Fruit fly (Drosophila melanogaster) whole organism, embryonic: Measurements from ENCODE around the gene Aasdh.

Experiments used
- Asciz ChIP-seq: fragments of 200-800 bp; sonication (Bioruptor generic); optimal IDR thresholded peaks from 2 replicates; lab custom pipeline; 2017; ENCODE audit warnings: missing biosample characterization, mild to moderate bottlenecking, missing genetic modification characterization, missing genetic modification reagents
- Atf-2 ChIP-seq: fragments of 200-800 bp; sonication (Bioruptor generic); optimal IDR thresholded peaks from 2 replicates; lab custom pipeline; 2016; ENCODE audit warnings: missing biosample characterization, missing genetic modification characterization
- CG11695 ChIP-seq: fragments of 200-800 bp; sonication (Bioruptor generic); IDR thresholded peaks from 3 replicates; pipeline ENCODE4 v1.3.6; 2022; ENCODE audit warnings: missing biosample characterization, missing genetic modification characterization
- CG11723 ChIP-seq: fragments of 200-800 bp; sonication (Bioruptor generic); optimal IDR thresholded peaks from 2 replicates; lab custom pipeline; 2017; ENCODE audit warnings: missing biosample characterization, mild to moderate bottlenecking, missing genetic modification characterization
- CG13287 ChIP-seq: fragments of 200-800 bp; sonication (Bioruptor generic); IDR thresholded peaks from 2 replicates; pipeline ENCODE4 v1.3.6; 2022; ENCODE audit warnings: missing biosample characterization, missing genetic modification characterization; ENCODE audit not compliant: partially characterized antibody
- CG14441 ChIP-seq: fragments of 200-800 bp; sonication (Bioruptor generic); IDR thresholded peaks from 2 replicates; pipeline ENCODE4 v1.3.6; 2022; ENCODE audit warnings: missing biosample characterization, missing genetic modification characterization
- CG15514 ChIP-seq: fragments of 200-800 bp; sonication (Bioruptor generic); optimal IDR thresholded peaks from 3 replicates; lab custom pipeline; 2017; ENCODE audit warnings: missing biosample characterization, missing genetic modification characterization, mild to moderate bottlenecking, moderate library complexity, missing genetic modification reagents
- CG18011 ChIP-seq: fragments of 200-800 bp; sonication (Bioruptor generic); optimal IDR thresholded peaks from 2 replicates; lab custom pipeline; 2017; ENCODE audit warnings: missing biosample characterization, missing genetic modification characterization, mild to moderate bottlenecking, moderate library complexity, missing genotype
- CG18599 ChIP-seq: fragments of 200-800 bp; sonication (Bioruptor generic); optimal IDR thresholded peaks from 3 replicates; lab custom pipeline; 2017; ENCODE audit warnings: missing biosample characterization, missing genetic modification characterization, mild to moderate bottlenecking, moderate library complexity, missing genetic modification reagents
- CG2129 ChIP-seq: fragments of 200-800 bp; sonication (Bioruptor generic); IDR thresholded peaks from 2 replicates; pipeline ENCODE4 v1.3.6; 2022; ENCODE audit warnings: missing biosample characterization, missing genetic modification characterization; ENCODE audit not compliant: partially characterized antibody
- CG3065 ChIP-seq: fragments of 200-800 bp; sonication (Bioruptor generic); optimal IDR thresholded peaks from 2 replicates; lab custom pipeline; 2016; ENCODE audit warnings: missing biosample characterization, missing genetic modification characterization
- CG31388 ChIP-seq: fragments of 200-800 bp; sonication (Bioruptor generic); optimal IDR thresholded peaks from 2 replicates; lab custom pipeline; 2016; ENCODE audit warnings: missing biosample characterization, missing genetic modification characterization
- CG3163 ChIP-seq: fragments of 200-800 bp; sonication (Bioruptor generic); optimal IDR thresholded peaks from 3 replicates; lab custom pipeline; 2016; ENCODE audit warnings: missing biosample characterization, missing genetic modification characterization
- CG4282 ChIP-seq: fragments of 200-800 bp; sonication (Bioruptor generic); optimal IDR thresholded peaks from 2 replicates; lab custom pipeline; 2016; ENCODE audit warnings: missing biosample characterization, missing genetic modification characterization
- CG4328 ChIP-seq: fragments of 200-800 bp; sonication (Bioruptor generic); optimal IDR thresholded peaks from 3 replicates; lab custom pipeline; 2017; ENCODE audit warnings: missing biosample characterization, missing genetic modification reagents, missing genetic modification characterization
- CG4617 ChIP-seq: fragments of 200-800 bp; sonication (Bioruptor generic); optimal IDR thresholded peaks from 3 replicates; lab custom pipeline; 2016; ENCODE audit warnings: missing biosample characterization, missing genetic modification characterization, borderline replicate concordance
- CG7786 ChIP-seq: fragments of 200-800 bp; sonication (Bioruptor generic); optimal IDR thresholded peaks from 2 replicates; lab custom pipeline; 2016; ENCODE audit warnings: missing biosample characterization, missing genetic modification characterization
- CG7987 ChIP-seq: fragments of 200-800 bp; sonication (Bioruptor generic); optimal IDR thresholded peaks from 2 replicates; lab custom pipeline; 2018; ENCODE audit warnings: missing biosample characterization, mild to moderate bottlenecking, missing genetic modification characterization, moderate library complexity
- CG8290 ChIP-seq, 3 experiments: fragments of 200-800 bp; sonication (Bioruptor generic); optimal IDR thresholded peaks; 2 replicates each; lab custom pipeline; 2016 to 2019; ENCODE audit warnings: missing biosample characterization in 3 of 3, missing genetic modification characterization in 3 of 3, mild to moderate bottlenecking in 2 of 3, moderate library complexity in 1 of 3
- CG8924 ChIP-seq: fragments of 200-800 bp; optimal IDR thresholded peaks from 3 replicates; lab custom pipeline; 2019; ENCODE audit warnings: missing biosample characterization, mild to moderate bottlenecking, missing genetic modification characterization, moderate library complexity
- CG8944 ChIP-seq: fragments of 200-800 bp; sonication (Bioruptor generic); optimal IDR thresholded peaks from 3 replicates; lab custom pipeline; 2016; ENCODE audit warnings: missing biosample characterization, missing genetic modification characterization
- Dek ChIP-seq: fragments of 200-800 bp; sonication (Bioruptor generic); optimal IDR thresholded peaks from 3 replicates; lab custom pipeline; 2019; ENCODE audit warnings: missing biosample characterization, mild to moderate bottlenecking, missing genetic modification characterization, moderate library complexity
- Dip2 ChIP-seq: fragments of 200-800 bp; sonication (Bioruptor generic); IDR thresholded peaks from 2 replicates; pipeline ENCODE4 v1.3.6; 2022; ENCODE audit warnings: missing biosample characterization, missing genetic modification characterization
- ERR ChIP-seq: fragments of 200-800 bp; sonication (Bioruptor generic); optimal IDR thresholded peaks from 2 replicates; lab custom pipeline; 2016; ENCODE audit warnings: missing biosample characterization, missing genetic modification characterization
- Hr51 ChIP-seq, 2 experiments: fragments of 200-800 bp; sonication (Bioruptor generic); optimal IDR thresholded peaks; 2 replicates in 1 of 2; 3 replicates in 1 of 2; lab custom pipeline; 2016 to 2018; ENCODE audit warnings: missing biosample characterization in 2 of 2, missing genetic modification characterization in 2 of 2, mild to moderate bottlenecking in 1 of 2, moderate library complexity in 1 of 2
- Myb ChIP-seq: fragments of 200-800 bp; sonication (Bioruptor generic); optimal IDR thresholded peaks from 2 replicates; lab custom pipeline; 2016; ENCODE audit warnings: missing biosample characterization, missing genetic modification characterization
- Oaz ChIP-seq: fragments of 200-800 bp; sonication (Bioruptor generic); IDR thresholded peaks from 2 replicates; pipeline ENCODE4 v1.3.6; 2022; ENCODE audit warnings: missing biosample characterization, missing genetic modification characterization
- ase ChIP-seq: fragments of 200-800 bp; sonication (Bioruptor generic); IDR thresholded peaks from 3 replicates; pipeline ENCODE4 v1.3.6; 2022; ENCODE audit warnings: missing biosample characterization, missing genetic modification characterization
- bbx ChIP-seq: fragments of 200-800 bp; sonication (Bioruptor generic); IDR thresholded peaks from 2 replicates; pipeline ENCODE4 v1.3.6; 2022; ENCODE audit warnings: missing biosample characterization, missing genetic modification characterization; ENCODE audit not compliant: partially characterized antibody
- bcd ChIP-seq: fragments of 200-800 bp; sonication (Bioruptor generic); optimal IDR thresholded peaks from 2 replicates; lab custom pipeline; 2017; ENCODE audit warnings: missing biosample characterization, mild to moderate bottlenecking, missing genetic modification characterization
- bowl ChIP-seq: fragments of 200-800 bp; sonication (Bioruptor generic); IDR thresholded peaks from 2 replicates; pipeline ENCODE4 v1.3.6; 2022; ENCODE audit warnings: missing biosample characterization, missing genetic modification characterization
- btn ChIP-seq: fragments of 200-800 bp; sonication (Bioruptor generic); optimal IDR thresholded peaks from 2 replicates; lab custom pipeline; 2016; ENCODE audit warnings: missing biosample characterization, missing genetic modification characterization
- cad ChIP-seq: fragments of >200 bp; optimal IDR thresholded peaks from 2 replicates; lab custom pipeline; 2017; ENCODE audit warnings: missing biosample characterization, missing genetic modification characterization
- ci ChIP-seq: fragments of 200-800 bp; sonication (Bioruptor generic); IDR thresholded peaks from 3 replicates; pipeline ENCODE4 v1.3.6; 2022; ENCODE audit warnings: missing biosample characterization, missing genetic modification characterization
- gem ChIP-seq: fragments of 200-800 bp; sonication (Bioruptor generic); optimal IDR thresholded peaks from 2 replicates; lab custom pipeline; 2019; ENCODE audit warnings: missing biosample characterization, mild to moderate bottlenecking, missing genetic modification characterization, moderate library complexity
- gsb-n ChIP-seq: fragments of 200-800 bp; sonication (Bioruptor generic); optimal IDR thresholded peaks from 3 replicates; lab custom pipeline; 2018; ENCODE audit warnings: missing biosample characterization, mild to moderate bottlenecking, missing genetic modification characterization
- gt ChIP-seq: fragments of 200-800 bp; sonication (Bioruptor generic); IDR thresholded peaks from 2 replicates; pipeline ENCODE4 v1.3.6; 2022; ENCODE audit warnings: missing biosample characterization, missing genetic modification characterization
- nmo ChIP-seq: fragments of 200-800 bp; sonication (Bioruptor generic); optimal IDR thresholded peaks from 2 replicates; lab custom pipeline; 2018; ENCODE audit warnings: missing biosample characterization, mild to moderate bottlenecking, missing genetic modification characterization, moderate library complexity
- odd ChIP-seq: fragments of 200-800 bp; sonication (Bioruptor generic); optimal IDR thresholded peaks from 2 replicates; lab custom pipeline; 2017; ENCODE audit warnings: missing biosample characterization, mild to moderate bottlenecking, missing genetic modification characterization
- pan ChIP-seq, 4 experiments: fragments of >200 bp in 3 of 4; fragments of 200-800 bp in 1 of 4; sonication (Bioruptor generic) in 1 of 4; optimal IDR thresholded peaks in 3 of 4; IDR thresholded peaks in 1 of 4; 2 replicates each; pipeline versions ENCODE4 v1.3.6 to Lab custom; 2017 to 2022; ENCODE audit warnings: missing biosample characterization in 2 of 4, missing genetic modification characterization in 2 of 4, mixed read lengths in 1 of 4
- pfk ChIP-seq: fragments of 200-800 bp; sonication (Bioruptor generic); optimal IDR thresholded peaks from 2 replicates; lab custom pipeline; 2018; ENCODE audit warnings: missing biosample characterization, mild to moderate bottlenecking, missing genetic modification characterization, moderate library complexity
- sc ChIP-seq, 3 experiments: fragments of >200 bp in 2 of 3; fragments of 200-800 bp in 1 of 3; sonication (Bioruptor generic) in 1 of 3; optimal IDR thresholded peaks; 2 replicates in 2 of 3; 3 replicates in 1 of 3; lab custom pipeline; 2017; ENCODE audit warnings: mild to moderate bottlenecking in 1 of 3, missing biosample characterization in 1 of 3, missing genetic modification characterization in 1 of 3, missing genetic modification reagents in 1 of 3
- sd ChIP-seq: fragments of 200-800 bp; sonication (Bioruptor generic); optimal IDR thresholded peaks from 3 replicates; lab custom pipeline; 2018; ENCODE audit warnings: missing biosample characterization, mild to moderate bottlenecking, missing genetic modification characterization, moderate library complexity
- sens-2 ChIP-seq: fragments of 200-800 bp; sonication (Bioruptor generic); IDR thresholded peaks from 2 replicates; pipeline ENCODE4 v1.3.6; 2022; ENCODE audit warnings: missing biosample characterization, missing genetic modification characterization
- slou ChIP-seq: fragments of 200-800 bp; sonication (Bioruptor generic); optimal IDR thresholded peaks from 3 replicates; lab custom pipeline; 2016; ENCODE audit warnings: missing biosample characterization, missing genetic modification characterization
- sug ChIP-seq: fragments of 200-800 bp; optimal IDR thresholded peaks from 2 replicates; lab custom pipeline; 2019; ENCODE audit warnings: missing biosample characterization, mild to moderate bottlenecking, missing genetic modification characterization, moderate library complexity
- vfl ChIP-seq: fragments of 200-800 bp; sonication (Bioruptor generic); optimal IDR thresholded peaks from 2 replicates; lab custom pipeline; 2016; ENCODE audit warnings: missing biosample characterization, missing genetic modification characterization
- wek ChIP-seq: fragments of 200-800 bp; sonication (Bioruptor generic); optimal IDR thresholded peaks from 3 replicates; lab custom pipeline; 2018; ENCODE audit warnings: missing biosample characterization, mild to moderate bottlenecking, missing genetic modification characterization, moderate library complexity
- z ChIP-seq: fragments of 200-800 bp; sonication (Bioruptor generic); IDR thresholded peaks from 3 replicates; pipeline ENCODE4 v1.3.6; 2022; ENCODE audit warnings: missing biosample characterization, missing genetic modification characterization

Aasdh gene

dm6 chr2L:8473448-8473847 lies 24.1 kb upstream of the Aasdh start (continued):
- TF ChIP-seq sd (no peak), Oaz (GFP tag; lab: Robert Waterston, UW) (peak; percentile 42), CG15514 (peak; percentile 40), btn (GFP tag; lab: Kevin White, UChicago) (peak; percentile 29), CG7786 (GFP tag; lab: Kevin White, UChicago) (no peak), pfk (no peak), bbx (GFP tag; lab: Robert Waterston, UW) (no peak), Asciz (peak; percentile 13), CG8290 (GFP tag; optimal IDR thresholded peaks at IDR 0.05; lab: Kevin White, UChicago) (no peak), CG8290 (tag; optimal IDR thresholded peaks at IDR 0.05; lab: Kevin White, UChicago) (no peak), ci (GFP tag; lab: Robert Waterston, UW) (peak; percentile 83), CG3065 (GFP tag; lab: Kevin White, UChicago) (no peak), Dip2 (GFP tag; lab: Robert Waterston, UW) (no peak), CG2129 (GFP tag; lab: Robert Waterston, UW) (no peak), sc (optimal IDR thresholded peaks at IDR 0.05; lab: Kevin White, UChicago) (no peak), sc (GFP tag; optimal IDR thresholded peaks at IDR 0.05; lab: Kevin White, UChicago) (no peak), Hr51 (GFP tag; optimal IDR thresholded peaks at IDR 0.05; lab: Kevin White, UChicago) (peak; percentile 27 to 65), vfl (GFP tag; lab: Kevin White, UChicago) (no peak), Dek (tag; lab: Kevin White, UChicago) (no peak), CG14441 (GFP tag; lab: Robert Waterston, UW) (peak; percentile 67), sens-2 (peak; percentile 67), cad (GFP tag; lab: Kevin White, UChicago) (no peak), CG8944 (GFP tag; lab: Kevin White, UChicago) (no peak), gem (tag; lab: Kevin White, UChicago) (peak; percentile 66), CG11695 (peak; percentile 46; the same call in 1 of the 3 replicates), CG11723 (GFP tag; lab: Kevin White, UChicago) (peak; percentile 25), odd (GFP tag; lab: Kevin White, UChicago) (no peak), pan (optimal IDR thresholded peaks at IDR 0.05; lab: Kevin White, UChicago) (no peak), pan (GFP tag; optimal IDR thresholded peaks at IDR 0.05 in 1 of 2, IDR thresholded peaks at IDR 0.05 in 1 of 2) (peak in 1 of 2 experiments; percentile 77), nmo (peak; percentile 62), CG4282 (GFP tag; lab: Kevin White, UChicago) (no peak), bcd (GFP tag; lab: Kevin White, UChicago) (peak; percentile 36), z (GFP tag; lab: Robert Waterston, UW) (no peak), ase (GFP tag; lab: Robert Waterston, UW) (peak; percentile 57; the same call in 1 of the 3 replicates), CG7987 (GFP tag; lab: Kevin White, UChicago) (no peak), gt (no peak; the same call in 1 of the 2 replicates), bowl (GFP tag; lab: Robert Waterston, UW) (no peak), slou (GFP tag; lab: Kevin White, UChicago) (no peak), CG18011 (GFP tag; lab: Kevin White, UChicago) (no peak), CG8924 (tag; lab: Kevin White, UChicago) (peak; percentile 22), CG4617 (GFP tag; lab: Kevin White, UChicago) (no peak), Myb (GFP tag; lab: Kevin White, UChicago) (no peak), CG31388 (GFP tag; lab: Kevin White, UChicago) (no peak), sug (tag; lab: Kevin White, UChicago) (no peak), CG4328 (GFP tag; lab: Kevin White, UChicago) (no peak), CG3163 (GFP tag; lab: Kevin White, UChicago) (no peak), ERR (GFP tag; lab: Kevin White, UChicago) (no peak), CG13287 (GFP tag; lab: Robert Waterston, UW) (no peak), gsb-n (peak; percentile 39), wek (no peak), CG18599 (peak; percentile 77), Atf-2 (no peak)
